Fruit fly (Drosophila melanogaster): ENCODE measurements around the gene CG9609.

CG9609 gene

DNA sequence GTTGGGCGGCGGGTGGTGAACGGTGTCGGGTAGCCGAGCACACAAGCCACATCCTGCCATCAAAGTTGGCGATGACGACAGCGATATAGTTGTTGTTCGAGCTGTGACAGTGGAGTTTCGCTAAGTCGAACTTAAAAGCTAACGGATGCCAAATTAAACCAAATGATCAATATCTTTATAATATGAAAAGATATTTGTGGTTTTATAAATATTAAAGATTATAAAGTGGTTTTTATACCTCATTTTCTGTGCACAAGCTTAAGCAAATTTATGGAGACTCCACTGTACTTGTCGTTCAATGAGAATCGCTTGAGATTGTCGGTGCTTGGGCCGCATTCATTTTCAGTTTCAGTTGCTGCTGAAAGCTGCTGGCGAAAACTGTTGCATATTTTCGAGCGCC, 35.3 kb upstream of the CG9609 start (continued):
- TF ChIP-seq croc (GFP tag; conservative IDR thresholded peaks at IDR 0.05) (peak; percentile 14; the same call in 1 of the 3 replicates), scrt (GFP tag; optimal IDR thresholded peaks at IDR 0.05) (peak; percentile 1), CG9609 (GFP tag; optimal IDR thresholded peaks at IDR 0.05) (no peak), row (GFP tag; IDR thresholded peaks at IDR 0.05) (peak; percentile 83), D19B (GFP tag; optimal IDR thresholded peaks at IDR 0.05) (no peak), Hsf (GFP tag; optimal IDR thresholded peaks at IDR 0.05) (peak; percentile 15), Hr39 (optimal IDR thresholded peaks at IDR 0.05) (no peak), CG7786 (GFP tag; optimal IDR thresholded peaks at IDR 0.05) (no peak), vvl (GFP tag; IDR thresholded peaks at IDR 0.05) (peak; percentile 76), CG2712 (tag; optimal IDR thresholded peaks at IDR 0.05) (peak; percentile 61), CG4424 (GFP tag; optimal IDR thresholded peaks at IDR 0.05) (peak; percentile 35), CG32532 (GFP tag; IDR thresholded peaks at IDR 0.05) (peak; percentile 44; the same call in 1 of the 2 replicates), dpn (GFP tag; optimal IDR thresholded peaks at IDR 0.05) (peak in 1 of 2 experiments; percentile 23), sisA (GFP tag; IDR thresholded peaks at IDR 0.05) (peak; percentile 38), dysf (GFP tag; IDR thresholded peaks at IDR 0.05) (peak; percentile 70), sob (GFP tag; IDR thresholded peaks at IDR 0.05) (peak; percentile 42; the same call in 1 of the 2 replicates), mam (GFP tag; optimal IDR thresholded peaks at IDR 0.05) (peak; percentile 14), nmo (GFP tag; optimal IDR thresholded peaks at IDR 0.05) (peak; percentile 65), dmrt99B (tag; optimal IDR thresholded peaks at IDR 0.05) (peak; percentile 70), Mrtf (GFP tag; IDR thresholded peaks at IDR 0.05) (0 out of 3 replicates have a peak, but pooled peaks have one; percentile 34), CG12769 (tag; optimal IDR thresholded peaks at IDR 0.05) (peak; percentile 19), CkIIα-i1 (GFP tag; IDR thresholded peaks at IDR 0.05) (0 out of 2 replicates have a peak, but pooled peaks have one; percentile 1), D (optimal IDR thresholded peaks at IDR 0.05) (no peak), D (GFP tag; optimal IDR thresholded peaks at IDR 0.05) (peak; percentile 13), CG18262 (tag; optimal IDR thresholded peaks at IDR 0.05) (peak; percentile 49), CG7987 (GFP tag; optimal IDR thresholded peaks at IDR 0.05) (no peak), CG3407 (GFP tag; optimal IDR thresholded peaks at IDR 0.05) (peak; percentile 11), CG8924 (tag; optimal IDR thresholded peaks at IDR 0.05) (peak; percentile 37), cad (GFP tag; optimal IDR thresholded peaks at IDR 0.05) (no peak), Poxn (GFP tag; IDR thresholded peaks at IDR 0.05) (no peak), CG10209 (GFP tag; optimal IDR thresholded peaks at IDR 0.05) (peak; percentile 29), ase (GFP tag; IDR thresholded peaks at IDR 0.05) (peak; percentile 61; the same call in 2 of the 3 replicates), lab (GFP tag; optimal IDR thresholded peaks at IDR 0.05) (peak; percentile 70), CG10267 (tag; optimal IDR thresholded peaks at IDR 0.05) (peak; percentile 27), hkb (optimal IDR thresholded peaks at IDR 0.05) (no peak), hkb (GFP tag; IDR thresholded peaks at IDR 0.05) (peak; percentile 78), lola (GFP tag; optimal IDR thresholded peaks at IDR 0.05) (peak in 1 of 3 experiments; percentile 4), bsh (GFP tag; optimal IDR thresholded peaks at IDR 0.05) (peak in 1 of 2 experiments; percentile 71), HmgZ (tag; optimal IDR thresholded peaks at IDR 0.05) (peak; percentile 21), caup (GFP tag; optimal IDR thresholded peaks at IDR 0.05; ENCODE audit: severe bottlenecking) (peak; percentile 21), CG17568 (GFP tag; optimal IDR thresholded peaks at IDR 0.05) (peak; percentile 9), so (GFP tag; IDR thresholded peaks at IDR 0.05) (0 out of 3 replicates have a peak, but pooled peaks have one; percentile 28), CG14667 (GFP tag; IDR thresholded peaks at IDR 0.05) (peak; percentile 37; the same call in 1 of the 2 replicates), lov (optimal IDR thresholded peaks at IDR 0.05) (no peak), lov (GFP tag; IDR thresholded peaks at IDR 0.05) (no peak), oc (tag; optimal IDR thresholded peaks at IDR 0.05) (peak; percentile 33), CG2889 (GFP tag; IDR thresholded peaks at IDR 0.05) (0 out of 3 replicates have a peak, but pooled peaks have one; percentile 46), CG4820 (GFP tag; optimal IDR thresholded peaks at IDR 0.05) (peak; percentile 13), kay (GFP tag; optimal IDR thresholded peaks at IDR 0.05) (peak; percentile 4), ATbp (GFP tag; optimal IDR thresholded peaks at IDR 0.05) (peak; percentile 61), CTCF (GFP tag; optimal IDR thresholded peaks at IDR 0.05) (no peak), E2f1 (GFP tag; IDR thresholded peaks at IDR 0.05) (peak; percentile 53)
